Worm (Caenorhabditis elegans): ENCODE data around the gene ZK402.2.

The ZK402.2 gene

ce11 chrX:1381565-1381964 lies 22.0 kb upstream of the ZK402.2 start, which contains the start of gene F56C3.10:
Gene F56C3.10, minus strand, starts transcription at chrX:1381665.
- no peak for TF ChIP-seq flt-1 (GFP tag; IDR thresholded peaks at IDR 0.05)
- TF ChIP-seq klf-2 (GFP tag; conservative IDR thresholded peaks at IDR 0.05), result no peak
- TF ChIP-seq T22C8.4 (GFP tag; IDR thresholded peaks at IDR 0.05), result no peak
- TF ChIP-seq tab-1 (GFP tag; IDR thresholded peaks at IDR 0.05), result no peak

ce11 chrX:1383546-1383945 lies 20.0 kb upstream of the ZK402.2 start:
- TF ChIP-seq cog-1 (tag; optimal IDR thresholded peaks at IDR 0.05) (no peak), ref-1 (GFP tag; conservative IDR thresholded peaks at IDR 0.05) (no peak), tab-1 (GFP tag; IDR thresholded peaks at IDR 0.05) (no peak), ztf-29 (GFP tag; IDR thresholded peaks at IDR 0.05) (no peak), flt-1 (GFP tag; IDR thresholded peaks at IDR 0.05) (no peak), T22C8.4 (GFP tag; IDR thresholded peaks at IDR 0.05) (no peak), ztf-23 (GFP tag; IDR thresholded peaks at IDR 0.05) (no peak), klf-2 (GFP tag; conservative IDR thresholded peaks at IDR 0.05) (no peak), med-1 (GFP tag; optimal IDR thresholded peaks at IDR 0.05; ENCODE audit: insufficient read depth) (no peak)

- no peak for TF ChIP-seq tab-1 (GFP tag; IDR thresholded peaks at IDR 0.05)
- no peak for TF ChIP-seq klf-2 (GFP tag; conservative IDR thresholded peaks at IDR 0.05)
- TF ChIP-seq flt-1 (GFP tag; IDR thresholded peaks at IDR 0.05), result no peak
- TF ChIP-seq ref-1 (GFP tag; conservative IDR thresholded peaks at IDR 0.05), result no peak
- no peak for TF ChIP-seq T22C8.4 (GFP tag; IDR thresholded peaks at IDR 0.05)
- TF ChIP-seq med-1 (GFP tag; optimal IDR thresholded peaks at IDR 0.05; ENCODE audit: insufficient read depth), result no peak
- no peak for TF ChIP-seq cog-1 (tag; optimal IDR thresholded peaks at IDR 0.05)
- TF ChIP-seq ztf-23 (GFP tag; IDR thresholded peaks at IDR 0.05), result no peak
- TF ChIP-seq ztf-29 (GFP tag; IDR thresholded peaks at IDR 0.05), result no peak
Observed at ce11 chrX:1384538-1384937, 19.0 kb upstream of the ZK402.2 start, which contains the start of gene F56C3.8. Gene F56C3.8, minus strand, starts transcription at chrX:1384638.

- TF ChIP-seq T22C8.4 (GFP tag; IDR thresholded peaks at IDR 0.05) (no peak), cog-1 (tag; optimal IDR thresholded peaks at IDR 0.05) (no peak), tab-1 (GFP tag; IDR thresholded peaks at IDR 0.05) (no peak), ztf-29 (GFP tag; IDR thresholded peaks at IDR 0.05) (no peak), flt-1 (GFP tag; IDR thresholded peaks at IDR 0.05) (no peak), ref-1 (GFP tag; conservative IDR thresholded peaks at IDR 0.05) (no peak), med-1 (GFP tag; optimal IDR thresholded peaks at IDR 0.05; ENCODE audit: insufficient read depth) (no peak), ztf-23 (GFP tag; IDR thresholded peaks at IDR 0.05) (no peak), klf-2 (GFP tag; conservative IDR thresholded peaks at IDR 0.05) (no peak)
Observed at ce11 chrX:1386893-1387367, 16.6 kb upstream of the ZK402.2 start, which contains the start of gene F56C3.1. Gene F56C3.1, plus strand, starts transcription at chrX:1387317.

ce11 chrX:1389382-1389983 lies 14.1 kb upstream of the ZK402.2 start:
- TF ChIP-seq ztf-29 (GFP tag; IDR thresholded peaks at IDR 0.05), result no peak
- peak; percentile 40 for TF ChIP-seq cog-1 (tag; optimal IDR thresholded peaks at IDR 0.05)

- no peak for TF ChIP-seq flt-1 (GFP tag; IDR thresholded peaks at IDR 0.05)
- TF ChIP-seq ztf-23 (GFP tag; IDR thresholded peaks at IDR 0.05), result no peak
- no peak for TF ChIP-seq cog-1 (tag; optimal IDR thresholded peaks at IDR 0.05)
- no peak for TF ChIP-seq tab-1 (GFP tag; IDR thresholded peaks at IDR 0.05)
- TF ChIP-seq ref-1 (GFP tag; conservative IDR thresholded peaks at IDR 0.05), result no peak
- no peak for TF ChIP-seq klf-2 (GFP tag; conservative IDR thresholded peaks at IDR 0.05)
- TF ChIP-seq med-1 (GFP tag; optimal IDR thresholded peaks at IDR 0.05; ENCODE audit: insufficient read depth), result no peak
- no peak for TF ChIP-seq ztf-29 (GFP tag; IDR thresholded peaks at IDR 0.05)
- TF ChIP-seq T22C8.4 (GFP tag; IDR thresholded peaks at IDR 0.05), result no peak
Observed at ce11 chrX:1393891-1394290, 9.7 kb upstream of the ZK402.2 start, which contains the start of gene F56C3.9. Gene F56C3.9, minus strand, starts transcription at chrX:1393991.

ce11 chrX:1394437-1394836 lies 9.1 kb upstream of the ZK402.2 start:
- TF ChIP-seq ztf-29 (GFP tag; IDR thresholded peaks at IDR 0.05), result no peak
- no peak for TF ChIP-seq klf-2 (GFP tag; conservative IDR thresholded peaks at IDR 0.05)
- no peak for TF ChIP-seq ztf-23 (GFP tag; IDR thresholded peaks at IDR 0.05)
- TF ChIP-seq cog-1 (tag; optimal IDR thresholded peaks at IDR 0.05), result no peak
- TF ChIP-seq tab-1 (GFP tag; IDR thresholded peaks at IDR 0.05), result no peak
- no peak for TF ChIP-seq T22C8.4 (GFP tag; IDR thresholded peaks at IDR 0.05)
- TF ChIP-seq flt-1 (GFP tag; IDR thresholded peaks at IDR 0.05), result no peak
- TF ChIP-seq ref-1 (GFP tag; conservative IDR thresholded peaks at IDR 0.05), result no peak
- no peak for TF ChIP-seq med-1 (GFP tag; optimal IDR thresholded peaks at IDR 0.05; ENCODE audit: insufficient read depth)

- TF ChIP-seq flt-1 (GFP tag; IDR thresholded peaks at IDR 0.05), result no peak
- TF ChIP-seq T22C8.4 (GFP tag; IDR thresholded peaks at IDR 0.05), result no peak
- TF ChIP-seq ztf-29 (GFP tag; IDR thresholded peaks at IDR 0.05), result no peak
- no peak for TF ChIP-seq med-1 (GFP tag; optimal IDR thresholded peaks at IDR 0.05; ENCODE audit: insufficient read depth)
- no peak for TF ChIP-seq ref-1 (GFP tag; conservative IDR thresholded peaks at IDR 0.05)
- TF ChIP-seq tab-1 (GFP tag; IDR thresholded peaks at IDR 0.05), result no peak
- TF ChIP-seq klf-2 (GFP tag; conservative IDR thresholded peaks at IDR 0.05), result no peak
- no peak for TF ChIP-seq cog-1 (tag; optimal IDR thresholded peaks at IDR 0.05)
- no peak for TF ChIP-seq ztf-23 (GFP tag; IDR thresholded peaks at IDR 0.05)
Observed at ce11 chrX:1395793-1396192, 7.8 kb upstream of the ZK402.2 start.

ce11 chrX:1397516-1397915 lies 6.0 kb upstream of the ZK402.2 start, which contains the start of gene H39E20.1:
Gene H39E20.1, minus strand, starts transcription at chrX:1397616.
- no peak for TF ChIP-seq ztf-29 (GFP tag; IDR thresholded peaks at IDR 0.05)
- TF ChIP-seq ztf-23 (GFP tag; IDR thresholded peaks at IDR 0.05), result no peak
- no peak for TF ChIP-seq tab-1 (GFP tag; IDR thresholded peaks at IDR 0.05)
- no peak for TF ChIP-seq med-1 (GFP tag; optimal IDR thresholded peaks at IDR 0.05; ENCODE audit: insufficient read depth)
- TF ChIP-seq klf-2 (GFP tag; conservative IDR thresholded peaks at IDR 0.05), result no peak
- no peak for TF ChIP-seq ref-1 (GFP tag; conservative IDR thresholded peaks at IDR 0.05)

ce11 chrX:1401259-1401658 lies 2.3 kb upstream of the ZK402.2 start, which contains the start of gene ZK402.5:
Gene ZK402.5, minus strand, starts transcription at chrX:1401359.
- TF ChIP-seq ref-1 (GFP tag; conservative IDR thresholded peaks at IDR 0.05), result no peak
- no peak for TF ChIP-seq ztf-29 (GFP tag; IDR thresholded peaks at IDR 0.05)
- no peak for TF ChIP-seq med-1 (GFP tag; optimal IDR thresholded peaks at IDR 0.05; ENCODE audit: insufficient read depth)
- no peak for TF ChIP-seq klf-2 (GFP tag; conservative IDR thresholded peaks at IDR 0.05)
- no peak for TF ChIP-seq T22C8.4 (GFP tag; IDR thresholded peaks at IDR 0.05)
- no peak for TF ChIP-seq ztf-23 (GFP tag; IDR thresholded peaks at IDR 0.05)
- no peak for TF ChIP-seq flt-1 (GFP tag; IDR thresholded peaks at IDR 0.05)
- TF ChIP-seq cog-1 (tag; optimal IDR thresholded peaks at IDR 0.05), result no peak
- TF ChIP-seq tab-1 (GFP tag; IDR thresholded peaks at IDR 0.05), result no peak
